2 worm cellular contexts compared by ENCODE assay signal in genomic region chrX:6057580-6058305, ce11.
TF ChIP-seq lines count a peak whose summit lies in the region.

Gene gln-1 (plus strand): TSS chrX:6058255.

TF ChIP-seq in whole organism, L1 larva, 84 proteins besides CTCF, POLR2A, EP300 and RAD21 (continued from another document):
- TF ChIP-seq snu-23 (GFP tag; optimal IDR thresholded peaks at IDR 0.05; lab: Kevin White, UChicago) (peak; percentile 52), elt-2 (tag; optimal IDR thresholded peaks at IDR 0.05; lab: Kevin White, UChicago) (peak; percentile 81), nhr-12 (tag; optimal IDR thresholded peaks at IDR 0.05; lab: Kevin White, UChicago) (no peak), elt-3 (tag; optimal IDR thresholded peaks at IDR 0.05; lab: Kevin White, UChicago) (no peak), vab-15 (tag; optimal IDR thresholded peaks at IDR 0.05; lab: Kevin White, UChicago) (no peak), rnt-1 (tag; optimal IDR thresholded peaks at IDR 0.05; lab: Kevin White, UChicago) (peak; percentile 19), nhr-11 (tag; optimal IDR thresholded peaks at IDR 0.05; lab: Kevin White, UChicago) (no peak), ets-5 (GFP tag; IDR thresholded peaks at IDR 0.05; lab: Robert Waterston, UW) (no peak), ama-1 (optimal IDR thresholded peaks at IDR 0.05; lab: Kevin White, UChicago) (no peak), lir-3 (tag; optimal IDR thresholded peaks at IDR 0.05; lab: Kevin White, UChicago; ENCODE audit: poor library complexity) (no peak), lin-35 (GFP tag; optimal IDR thresholded peaks at IDR 0.05; lab: Kevin White, UChicago) (peak in 1 of 2 experiments; percentile 19), pag-3 (tag; optimal IDR thresholded peaks at IDR 0.05; lab: Kevin White, UChicago; ENCODE audit: borderline replicate concordance, insufficient read depth) (no peak), isw-1 (GFP tag; IDR thresholded peaks at IDR 0.05; lab: Robert Waterston, UW) (no peak), egl-27 (tag; optimal IDR thresholded peaks at IDR 0.05; lab: Kevin White, UChicago) (no peak), irx-1 (tag; optimal IDR thresholded peaks at IDR 0.05; lab: Kevin White, UChicago) (peak; percentile 6), nhr-20 (tag; optimal IDR thresholded peaks at IDR 0.05; lab: Kevin White, UChicago) (peak; percentile 61), nhr-71 (tag; optimal IDR thresholded peaks at IDR 0.05; lab: Kevin White, UChicago) (peak; percentile 50), nhr-77 (tag; optimal IDR thresholded peaks at IDR 0.05; lab: Kevin White, UChicago) (peak; percentile 2), lin-14 (GFP tag; optimal IDR thresholded peaks at IDR 0.05; lab: Kevin White, UChicago) (peak; percentile 66), nhr-90 (tag; optimal IDR thresholded peaks at IDR 0.05; lab: Kevin White, UChicago; ENCODE audit: poor library complexity) (no peak), lsy-2 (tag; optimal IDR thresholded peaks at IDR 0.05; lab: Kevin White, UChicago) (peak in 1 of 2 experiments; percentile 30), mab-9 (GFP tag; IDR thresholded peaks at IDR 0.05; lab: Robert Waterston, UW) (no peak), dsc-1 (tag; optimal IDR thresholded peaks at IDR 0.05; lab: Kevin White, UChicago) (no peak), nhr-47 (tag; optimal IDR thresholded peaks at IDR 0.05; lab: Kevin White, UChicago) (peak; percentile 8), ceh-63 (GFP tag; optimal IDR thresholded peaks at IDR 0.05; lab: Kevin White, UChicago) (no peak), efl-3 (GFP tag; optimal IDR thresholded peaks at IDR 0.05; lab: Kevin White, UChicago) (no peak), nhr-28 (tag; optimal IDR thresholded peaks at IDR 0.05; lab: Kevin White, UChicago) (no peak)

TF ChIP-seq in whole organism, L4 larva, 104 proteins besides CTCF, POLR2A, EP300 and RAD21 (continued from another document):
- TF ChIP-seq ceh-62 (tag; optimal IDR thresholded peaks at IDR 0.05; lab: Kevin White, UChicago) (no peak), hlh-11 (tag; optimal IDR thresholded peaks at IDR 0.05; lab: Kevin White, UChicago) (peak; percentile 59), mxl-3 (GFP tag; optimal IDR thresholded peaks at IDR 0.05; lab: Kevin White, UChicago) (peak; percentile 29), dmd-6 (GFP tag; IDR thresholded peaks at IDR 0.05; lab: Robert Waterston, UW) (peak; percentile 67), dve-1 (tag; optimal IDR thresholded peaks at IDR 0.05; lab: Kevin White, UChicago; ENCODE audit: insufficient read depth) (peak; percentile 54), nhr-28 (tag; optimal IDR thresholded peaks at IDR 0.05; lab: Kevin White, UChicago) (peak; percentile 66), unc-62 (GFP tag; optimal IDR thresholded peaks at IDR 0.05 in 1 of 2; lab: Kevin White, UChicago) (peak in 1 of 2 experiments; percentile 89), unc-62 (tag; optimal IDR thresholded peaks at IDR 0.05; lab: Kevin White, UChicago) (no peak), nhr-10 (tag; optimal IDR thresholded peaks at IDR 0.05; lab: Kevin White, UChicago) (peak; percentile 66), nhr-48 (tag; optimal IDR thresholded peaks at IDR 0.05; lab: Kevin White, UChicago) (peak; percentile 45)
TF ChIP-seq in whole organism, L4 larva: peak in this region for 16.
